Fruit fly (Drosophila melanogaster) whole organism, embryonic: Measurements from ENCODE around the gene papi.

Experiments
- Aef1 ChIP-seq: fragments of 200-800 bp; sonication (Bioruptor generic); IDR thresholded peaks from 3 replicates; pipeline ENCODE4 v1.3.6; 2022; ENCODE audit warnings: missing biosample characterization, missing genetic modification characterization
- Antp ChIP-seq: fragments of 200-800 bp; sonication (Bioruptor generic); optimal IDR thresholded peaks from 3 replicates; lab custom pipeline; 2016; ENCODE audit warnings: missing biosample characterization, missing genetic modification characterization
- Asciz ChIP-seq: fragments of 200-800 bp; sonication (Bioruptor generic); optimal IDR thresholded peaks from 2 replicates; lab custom pipeline; 2017; ENCODE audit warnings: missing biosample characterization, mild to moderate bottlenecking, missing genetic modification characterization, missing genetic modification reagents
- Atf3 ChIP-seq: fragments of 200-800 bp; sonication (Bioruptor generic); optimal IDR thresholded peaks from 3 replicates; lab custom pipeline; 2016; ENCODE audit warnings: missing biosample characterization, missing genetic modification characterization
- Bgb ChIP-seq: fragments of 200-800 bp; sonication (Bioruptor generic); IDR thresholded peaks from 2 replicates; pipeline ENCODE4 v1.3.6; 2022; ENCODE audit warnings: missing biosample characterization, missing genetic modification characterization; ENCODE audit not compliant: partially characterized antibody
- C15 ChIP-seq: fragments of 200-800 bp; sonication (Bioruptor generic); IDR thresholded peaks from 3 replicates; pipeline ENCODE4 v1.3.6; 2022; ENCODE audit warnings: missing biosample characterization, missing genetic modification characterization
- CG10462 ChIP-seq: fragments of 200-800 bp; sonication (Bioruptor generic); optimal IDR thresholded peaks from 2 replicates; lab custom pipeline; 2016; ENCODE audit warnings: missing biosample characterization, missing genetic modification characterization
- CG12236 ChIP-seq: fragments of 200-800 bp; sonication (Bioruptor generic); optimal IDR thresholded peaks from 2 replicates; lab custom pipeline; 2016; ENCODE audit warnings: missing biosample characterization, missing genetic modification characterization
- CG13624 ChIP-seq: fragments of 200-800 bp; sonication (Bioruptor generic); optimal IDR thresholded peaks from 2 replicates; lab custom pipeline; 2016; ENCODE audit warnings: missing biosample characterization, missing genetic modification characterization
- CG15514 ChIP-seq: fragments of 200-800 bp; sonication (Bioruptor generic); optimal IDR thresholded peaks from 3 replicates; lab custom pipeline; 2017; ENCODE audit warnings: missing biosample characterization, missing genetic modification characterization, mild to moderate bottlenecking, moderate library complexity, missing genetic modification reagents
- CG16779 ChIP-seq: fragments of 200-800 bp; sonication (Bioruptor generic); IDR thresholded peaks from 2 replicates; pipeline ENCODE4 v1.3.6; 2022; ENCODE audit warnings: missing biosample characterization, missing genetic modification characterization
- CG17186 ChIP-seq: fragments of 200-800 bp; sonication (Bioruptor generic); optimal IDR thresholded peaks from 3 replicates; lab custom pipeline; 2017; ENCODE audit warnings: missing biosample characterization, missing genetic modification reagents, missing genetic modification characterization
- CG2202 ChIP-seq: fragments of 200-800 bp; sonication (Bioruptor generic); optimal IDR thresholded peaks from 2 replicates; lab custom pipeline; 2018; ENCODE audit warnings: missing biosample characterization, mild to moderate bottlenecking, missing genetic modification characterization
- CG30431 ChIP-seq: fragments of 200-800 bp; sonication (Bioruptor generic); optimal IDR thresholded peaks from 2 replicates; lab custom pipeline; 2017; ENCODE audit warnings: missing biosample characterization, missing genetic modification characterization
- CG31441 ChIP-seq: fragments of 200-800 bp; sonication (Bioruptor generic); IDR thresholded peaks from 2 replicates; pipeline ENCODE4 v1.3.6; 2022; ENCODE audit warnings: missing biosample characterization, missing genetic modification characterization
- CG3838 ChIP-seq: fragments of 200-800 bp; sonication (Bioruptor generic); optimal IDR thresholded peaks from 3 replicates; lab custom pipeline; 2016; ENCODE audit warnings: missing biosample characterization, missing genetic modification characterization
- CG4360 ChIP-seq: fragments of 200-800 bp; sonication (Bioruptor generic); IDR thresholded peaks from 2 replicates; pipeline ENCODE4 v1.3.6; 2022; ENCODE audit warnings: missing biosample characterization, missing genetic modification characterization
- CG5180 ChIP-seq: fragments of 200-800 bp; sonication (Bioruptor generic); optimal IDR thresholded peaks from 3 replicates; lab custom pipeline; 2017; ENCODE audit warnings: missing biosample characterization, missing genetic modification characterization, mild to moderate bottlenecking, moderate library complexity, missing genetic modification reagents
- CG7372 ChIP-seq: fragments of 200-800 bp; sonication (Bioruptor generic); IDR thresholded peaks from 2 replicates; pipeline ENCODE4 v1.3.6; 2022; ENCODE audit warnings: missing biosample characterization, missing genetic modification characterization
- CG7745 ChIP-seq: fragments of 200-800 bp; sonication (Bioruptor generic); optimal IDR thresholded peaks from 2 replicates; lab custom pipeline; 2018; ENCODE audit warnings: missing biosample characterization, mild to moderate bottlenecking, missing genetic modification characterization, moderate library complexity
- CG9215 ChIP-seq: fragments of 200-800 bp; sonication (Bioruptor generic); IDR thresholded peaks from 2 replicates; pipeline ENCODE4 v1.3.6; 2022; ENCODE audit warnings: missing biosample characterization, missing genetic modification characterization
- CrebB ChIP-seq: fragments of 200-800 bp; sonication (Bioruptor generic); optimal IDR thresholded peaks from 3 replicates; lab custom pipeline; 2018; ENCODE audit warnings: missing biosample characterization, mild to moderate bottlenecking, missing genetic modification characterization
- Dbx ChIP-seq: fragments of 200-800 bp; sonication (Bioruptor generic); IDR thresholded peaks from 3 replicates; pipeline ENCODE4 v1.3.6; 2022; ENCODE audit warnings: missing biosample characterization, missing genetic modification characterization
- Deaf1 ChIP-seq: fragments of 200-800 bp; optimal IDR thresholded peaks from 3 replicates; lab custom pipeline; 2019; ENCODE audit warnings: missing biosample characterization, mild to moderate bottlenecking, missing genetic modification characterization, moderate library complexity
- Drgx ChIP-seq: fragments of 200-800 bp; sonication (Bioruptor generic); IDR thresholded peaks from 2 replicates; pipeline ENCODE4 v1.3.6; 2022; ENCODE audit warnings: missing biosample characterization, missing genetic modification characterization
- Elba2 ChIP-seq: fragments of 200-800 bp; sonication (Bioruptor generic); optimal IDR thresholded peaks from 3 replicates; lab custom pipeline; 2016; ENCODE audit warnings: missing biosample characterization, missing genetic modification characterization
- Ets97D ChIP-seq: fragments of 200-800 bp; sonication (Bioruptor generic); optimal IDR thresholded peaks from 3 replicates; lab custom pipeline; 2016; ENCODE audit warnings: missing biosample characterization, missing genetic modification characterization
- Fer1 ChIP-seq: fragments of 200-800 bp; sonication (Bioruptor generic); optimal IDR thresholded peaks from 2 replicates; lab custom pipeline; 2017; ENCODE audit warnings: missing biosample characterization, mild to moderate bottlenecking, missing genetic modification characterization
- Hey ChIP-seq: fragments of 200-800 bp; sonication (Bioruptor generic); optimal IDR thresholded peaks from 3 replicates; lab custom pipeline; 2018; ENCODE audit warnings: missing biosample characterization, mild to moderate bottlenecking, missing genetic modification characterization
- Hmx ChIP-seq: fragments of 200-800 bp; sonication (Bioruptor generic); optimal IDR thresholded peaks from 2 replicates; lab custom pipeline; 2016; ENCODE audit warnings: missing biosample characterization, missing genetic modification characterization
- Hr78 ChIP-seq, 2 experiments: fragments of 200-800 bp in 1 of 2; fragments of >200 bp in 1 of 2; sonication (Bioruptor generic) in 1 of 2; optimal IDR thresholded peaks; 2 replicates each; lab custom pipeline; 2017 to 2019; ENCODE audit warnings: missing biosample characterization in 2 of 2, missing genetic modification characterization in 2 of 2, mild to moderate bottlenecking in 1 of 2, moderate library complexity in 1 of 2
- Jarid2 ChIP-seq: fragments of 200-800 bp; sonication (Bioruptor generic); optimal IDR thresholded peaks from 3 replicates; lab custom pipeline; 2017; ENCODE audit warnings: mild to moderate bottlenecking, missing biosample characterization, missing genetic modification reagents, missing genetic modification characterization
- Max ChIP-seq: fragments of 200-800 bp; sonication (Bioruptor generic); optimal IDR thresholded peaks from 2 replicates; lab custom pipeline; 2016; ENCODE audit warnings: missing biosample characterization, mild to moderate bottlenecking, missing genetic modification characterization
- Rfx ChIP-seq: fragments of 200-800 bp; sonication (Bioruptor generic); IDR thresholded peaks from 2 replicates; pipeline ENCODE4 v1.3.6; 2022; ENCODE audit warnings: missing biosample characterization, missing genetic modification characterization
- Sry-β ChIP-seq: fragments of 200-800 bp; sonication (Bioruptor generic); optimal IDR thresholded peaks from 2 replicates; lab custom pipeline; 2018; ENCODE audit warnings: missing biosample characterization, mild to moderate bottlenecking, missing genetic modification characterization, moderate library complexity
- ase ChIP-seq: fragments of 200-800 bp; sonication (Bioruptor generic); IDR thresholded peaks from 3 replicates; pipeline ENCODE4 v1.3.6; 2022; ENCODE audit warnings: missing biosample characterization, missing genetic modification characterization
- crp ChIP-seq, 2 experiments: fragments of 200-800 bp; sonication (Bioruptor generic); optimal IDR thresholded peaks; 2 replicates in 1 of 2; 3 replicates in 1 of 2; lab custom pipeline; 2017; ENCODE audit warnings: missing biosample characterization in 2 of 2, missing genetic modification characterization in 2 of 2, mild to moderate bottlenecking in 1 of 2, moderate library complexity in 1 of 2
- emc ChIP-seq: fragments of 200-800 bp; sonication (Bioruptor generic); optimal IDR thresholded peaks from 2 replicates; lab custom pipeline; 2016; ENCODE audit warnings: missing biosample characterization, missing genetic modification characterization
- hbn ChIP-seq: fragments of 200-800 bp; sonication (Bioruptor generic); IDR thresholded peaks from 2 replicates; pipeline ENCODE4 v1.3.6; 2022; ENCODE audit warnings: missing biosample characterization, missing genetic modification characterization; ENCODE audit not compliant: partially characterized antibody
- ken ChIP-seq: fragments of 200-800 bp; sonication (Bioruptor generic); IDR thresholded peaks from 3 replicates; pipeline ENCODE4 v1.3.6; 2022; ENCODE audit warnings: missing biosample characterization, missing genetic modification characterization
- lola ChIP-seq, 3 experiments: fragments of >200 bp in 2 of 3; fragments of 200-800 bp in 1 of 3; sonication (Bioruptor generic) in 1 of 3; optimal IDR thresholded peaks; 2 replicates each; lab custom pipeline; 2017 to 2019; ENCODE audit warnings: missing biosample characterization in 3 of 3, missing genetic modification characterization in 3 of 3, mild to moderate bottlenecking in 1 of 3, moderate library complexity in 1 of 3
- p53 ChIP-seq: fragments of 200-800 bp; sonication (Bioruptor generic); optimal IDR thresholded peaks from 2 replicates; lab custom pipeline; 2016; ENCODE audit warnings: missing biosample characterization, missing genetic modification characterization
- pho ChIP-seq: fragments of 200-800 bp; sonication (Bioruptor generic); optimal IDR thresholded peaks from 2 replicates; lab custom pipeline; 2016; ENCODE audit warnings: missing biosample characterization, missing genetic modification characterization
- ranshi ChIP-seq: fragments of 200-800 bp; sonication (Bioruptor generic); IDR thresholded peaks from 2 replicates; pipeline ENCODE4 v1.3.6; 2022; ENCODE audit warnings: missing biosample characterization, missing genetic modification characterization
- sna ChIP-seq: fragments of 200-800 bp; sonication (Bioruptor generic); IDR thresholded peaks from 2 replicates; pipeline ENCODE4 v1.3.6; 2022; ENCODE audit warnings: missing biosample characterization, missing genetic modification characterization; ENCODE audit not compliant: partially characterized antibody
- sqz ChIP-seq: fragments of 200-800 bp; sonication (Bioruptor generic); optimal IDR thresholded peaks from 3 replicates; lab custom pipeline; 2018; ENCODE audit warnings: missing biosample characterization, mild to moderate bottlenecking, missing genetic modification characterization
- stc ChIP-seq: fragments of 200-800 bp; sonication (Bioruptor generic); IDR thresholded peaks from 2 replicates; pipeline ENCODE4 v1.3.6; 2022; ENCODE audit warnings: missing biosample characterization, missing genetic modification characterization
- trh ChIP-seq: fragments of 200-800 bp; sonication (Bioruptor generic); optimal IDR thresholded peaks from 2 replicates; lab custom pipeline; 2016; ENCODE audit warnings: missing biosample characterization, missing genetic modification characterization
- unc-4 ChIP-seq: fragments of 200-800 bp; sonication (Bioruptor generic); IDR thresholded peaks from 2 replicates; pipeline ENCODE4 v1.3.6; 2022; ENCODE audit warnings: missing biosample characterization, missing genetic modification characterization; ENCODE audit not compliant: partially characterized antibody
- wdn ChIP-seq: fragments of 200-800 bp; sonication (Bioruptor generic); IDR thresholded peaks from 2 replicates; pipeline ENCODE4 v1.3.6; 2022; ENCODE audit warnings: missing biosample characterization, missing genetic modification characterization
- zen2 ChIP-seq: fragments of 200-800 bp; sonication (Bioruptor generic); IDR thresholded peaks from 3 replicates; pipeline ENCODE4 v1.3.6; 2022; ENCODE audit warnings: missing biosample characterization, missing genetic modification characterization; ENCODE audit not compliant: partially characterized antibody

Gene papi

DNA sequence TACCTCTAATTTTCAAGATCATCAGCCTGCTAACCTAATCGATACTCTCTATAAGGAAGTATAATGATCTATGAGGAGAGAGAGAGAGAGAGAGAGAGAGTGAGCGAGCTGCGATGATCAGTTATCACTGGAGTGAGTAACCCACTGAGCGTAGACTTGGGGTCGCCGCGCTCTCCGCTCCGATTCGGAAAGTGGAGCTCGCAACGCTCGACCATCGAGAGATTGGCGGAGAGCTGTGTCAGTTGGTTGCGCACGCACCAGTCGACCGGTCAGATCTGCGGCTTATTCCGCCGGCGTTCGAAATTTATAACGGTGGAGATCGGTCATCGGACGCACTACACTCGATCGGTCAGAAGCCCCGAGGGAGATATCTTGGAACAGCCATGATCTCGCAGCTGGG is 21.6 kb downstream of the papi start, which contains the start of gene CG4267 (continued):
- TF ChIP-seq CG10462 (GFP tag; lab: Kevin White, UChicago) (no peak), CG13624 (GFP tag; lab: Kevin White, UChicago) (no peak), ase (GFP tag; lab: Robert Waterston, UW) (no peak), Hey (no peak), Antp (GFP tag; lab: Kevin White, UChicago) (no peak), unc-4 (GFP tag; lab: Robert Waterston, UW) (peak; percentile 34), hbn (GFP tag; lab: Robert Waterston, UW) (peak; percentile 50), Asciz (GFP tag; lab: Kevin White, UChicago) (no peak), Rfx (GFP tag; lab: Robert Waterston, UW) (peak; percentile 32; the same call in 1 of the 2 replicates), Max (GFP tag; lab: Kevin White, UChicago) (no peak), ranshi (no peak), CrebB (no peak), CG12236 (no peak), zen2 (GFP tag; lab: Robert Waterston, UW) (peak; percentile 67; the same call in 2 of the 3 replicates), Deaf1 (tag; lab: Kevin White, UChicago) (peak; percentile 60), Sry-β (no peak), ken (0 out of 3 replicates have a peak, but pooled peaks have one; percentile 27), sqz (no peak), CG17186 (no peak), p53 (GFP tag; lab: Kevin White, UChicago) (no peak), trh (no peak), C15 (GFP tag; lab: Robert Waterston, UW) (no peak), CG31441 (GFP tag; lab: Robert Waterston, UW) (no peak), pho (no peak), Drgx (GFP tag; lab: Robert Waterston, UW) (0 out of 2 replicates have a peak, but pooled peaks have one; percentile 22), CG16779 (GFP tag; lab: Robert Waterston, UW) (no peak), crp (GFP tag; optimal IDR thresholded peaks at IDR 0.05; lab: Kevin White, UChicago) (no peak), CG30431 (no peak), Hmx (GFP tag; lab: Kevin White, UChicago) (no peak), CG9215 (GFP tag; lab: Robert Waterston, UW) (no peak), sna (GFP tag; lab: Robert Waterston, UW) (peak; percentile 50; the same call in 1 of the 2 replicates), Ets97D (no peak), CG5180 (GFP tag; lab: Kevin White, UChicago) (no peak), wdn (GFP tag; lab: Robert Waterston, UW) (no peak), CG7372 (no peak), Dbx (GFP tag; lab: Robert Waterston, UW) (peak; percentile 27; the same call in 1 of the 3 replicates), Atf3 (GFP tag; lab: Kevin White, UChicago) (no peak), Jarid2 (GFP tag; lab: Kevin White, UChicago) (peak; percentile 80), CG15514 (GFP tag; lab: Kevin White, UChicago) (no peak), Hr78 (GFP tag; optimal IDR thresholded peaks at IDR 0.05; lab: Kevin White, UChicago) (no peak), emc (GFP tag; lab: Kevin White, UChicago) (no peak), CG7745 (no peak), CG4360 (GFP tag; lab: Robert Waterston, UW) (no peak), Bgb (peak; percentile 34; the same call in 1 of the 2 replicates), Elba2 (GFP tag; lab: Kevin White, UChicago) (no peak), lola (GFP tag; optimal IDR thresholded peaks at IDR 0.05; lab: Kevin White, UChicago) (no peak), CG3838 (GFP tag; lab: Kevin White, UChicago) (no peak), stc (GFP tag; lab: Robert Waterston, UW) (no peak), CG2202 (tag; lab: Kevin White, UChicago) (no peak), Aef1 (no peak), Fer1 (GFP tag; lab: Kevin White, UChicago) (no peak)
